Worm (Caenorhabditis elegans) whole organism, L4 larva: ENCODE measurements around the gene timp-1.

Source experiments
- F10B5.3 ChIP-seq: sonication (generic microtip); optimal IDR thresholded peaks from 2 replicates; lab custom pipeline; 2016; ENCODE audit warnings: mild to moderate bottlenecking, missing genetic modification characterization, missing compliant biosample characterization
- F26F4.8 ChIP-seq: fragments of 200-800 bp; sonication (Bioruptor generic); conservative IDR thresholded peaks from 2 replicates; pipeline ENCODE4 v1.3.6; 2022; ENCODE audit warnings: missing genetic modification characterization, missing compliant biosample characterization
- F37D6.2 ChIP-seq: sonication (generic microtip); optimal IDR thresholded peaks from 2 replicates; lab custom pipeline; 2016; ENCODE audit warnings: mild to moderate bottlenecking, missing genetic modification characterization, missing compliant biosample characterization
- R02D3.7 ChIP-seq: fragments of 150-350 bp; sonication (generic microtip); optimal IDR thresholded peaks from 3 replicates; lab custom pipeline; 2014; ENCODE audit warnings: missing biosample characterization, missing genetic modification characterization
- T20F7.1 ChIP-seq: fragments of 200-800 bp; sonication (Bioruptor generic); optimal IDR thresholded peaks from 2 replicates; lab custom pipeline; 2018; ENCODE audit warnings: mild to moderate bottlenecking, missing genetic modification characterization, missing compliant biosample characterization
- Y5F2A.4 ChIP-seq: fragments of 200-800 bp; sonication (Bioruptor generic); optimal IDR thresholded peaks from 2 replicates; lab custom pipeline; 2018; ENCODE audit warnings: mild to moderate bottlenecking, missing genetic modification characterization, missing compliant biosample characterization
- Y75B8A.6 ChIP-seq: fragments of 200-800 bp; sonication (Bioruptor generic); IDR thresholded peaks from 2 replicates; pipeline ENCODE4 v1.3.6; 2022; ENCODE audit warnings: missing genetic modification reagents, missing genetic modification characterization, missing compliant biosample characterization
- aly-2 ChIP-seq: sonication (generic microtip); optimal IDR thresholded peaks from 2 replicates; lab custom pipeline; 2018; ENCODE audit warnings: missing biosample characterization, missing genetic modification characterization
- arid-1 ChIP-seq: fragments of 200-800 bp; sonication (Bioruptor generic); conservative IDR thresholded peaks from 2 replicates; pipeline ENCODE4 v1.3.6; 2022; ENCODE audit warnings: missing genetic modification reagents, missing genetic modification characterization, missing compliant biosample characterization
- attf-4 ChIP-seq: sonication (generic microtip); optimal IDR thresholded peaks from 3 replicates; lab custom pipeline; 2017; ENCODE audit warnings: missing biosample characterization, missing genetic modification characterization
- ceh-32 ChIP-seq: sonication (generic microtip); optimal IDR thresholded peaks from 2 replicates; lab custom pipeline; 2016; ENCODE audit warnings: mild to moderate bottlenecking, missing genetic modification characterization, missing compliant biosample characterization; ENCODE audit not compliant: poor library complexity
- ceh-82 ChIP-seq: sonication (generic microtip); optimal IDR thresholded peaks from 2 replicates; lab custom pipeline; 2017; ENCODE audit warnings: missing biosample characterization, missing genetic modification characterization
- ces-1 ChIP-seq: fragments of 150-350 bp; sonication (generic microtip); optimal IDR thresholded peaks from 4 replicates; lab custom pipeline; 2014; ENCODE audit warnings: missing biosample characterization, missing genetic modification reagents, missing genetic modification characterization
- cey-2 ChIP-seq: sonication (generic microtip); optimal IDR thresholded peaks from 3 replicates; lab custom pipeline; 2017; ENCODE audit warnings: missing genetic modification characterization, mild to moderate bottlenecking, missing compliant biosample characterization, antibody characterized with exemption, borderline replicate concordance; ENCODE audit not compliant: insufficient read depth
- daf-19 ChIP-seq: fragments of 200-800 bp; sonication (Bioruptor generic); conservative IDR thresholded peaks from 2 replicates; pipeline ENCODE4 v1.3.6; 2022; ENCODE audit warnings: missing genetic modification characterization, missing compliant biosample characterization
- daf-8 ChIP-seq: fragments of 200-800 bp; sonication (Bioruptor generic); IDR thresholded peaks from 2 replicates; pipeline ENCODE4 v1.3.6; 2022; ENCODE audit warnings: missing genetic modification characterization, missing compliant biosample characterization
- dmd-6 ChIP-seq: fragments of 200-800 bp; sonication (Bioruptor generic); IDR thresholded peaks from 2 replicates; pipeline ENCODE4 v1.3.6; 2022; ENCODE audit warnings: missing genetic modification reagents, missing genetic modification characterization, missing compliant biosample characterization
- dmd-9 ChIP-seq: fragments of 200-800 bp; sonication (Bioruptor generic); IDR thresholded peaks from 2 replicates; pipeline ENCODE4 v1.3.6; 2022; ENCODE audit warnings: missing genetic modification reagents, missing genetic modification characterization, missing compliant biosample characterization
- dve-1 ChIP-seq: sonication (generic microtip); optimal IDR thresholded peaks from 2 replicates; lab custom pipeline; 2017; ENCODE audit warnings: antibody characterized with exemption, mild to moderate bottlenecking, missing genetic modification characterization, missing compliant biosample characterization; ENCODE audit not compliant: insufficient read depth
- egl-27 ChIP-seq: sonication (generic microtip); optimal IDR thresholded peaks from 3 replicates; lab custom pipeline; 2017; ENCODE audit warnings: missing biosample characterization, missing genetic modification reagents, missing genetic modification characterization
- gei-8 ChIP-seq: fragments of 200-800 bp; sonication (Bioruptor generic); optimal IDR thresholded peaks from 2 replicates; lab custom pipeline; 2018; ENCODE audit warnings: mild to moderate bottlenecking, missing genetic modification characterization, missing compliant biosample characterization
- hif-1 ChIP-seq, 2 experiments: sonication (generic microtip); optimal IDR thresholded peaks; 2 replicates each; lab custom pipeline; 2016 to 2017; ENCODE audit warnings: missing compliant biosample characterization in 2 of 2, missing genetic modification characterization in 2 of 2, missing genetic modification reagents in 2 of 2, missing genotype in 2 of 2, mild to moderate bottlenecking in 1 of 2
- hlh-30 ChIP-seq: sonication (generic microtip); optimal IDR thresholded peaks from 2 replicates; lab custom pipeline; 2017; ENCODE audit warnings: antibody characterized with exemption, mild to moderate bottlenecking, missing genetic modification characterization, missing compliant biosample characterization; ENCODE audit not compliant: insufficient read depth
- hmg-1.1 ChIP-seq: fragments of 200-800 bp; sonication (Bioruptor generic); IDR thresholded peaks from 2 replicates; pipeline ENCODE4 v1.3.6; 2022; ENCODE audit warnings: missing genetic modification reagents, missing genetic modification characterization, missing compliant biosample characterization
- madf-5 ChIP-seq, 2 experiments: fragments of 200-800 bp; sonication (Bioruptor generic); IDR thresholded peaks; 2 replicates each; pipeline ENCODE4 v1.3.6; 2022; ENCODE audit warnings: missing compliant biosample characterization in 2 of 2, missing genetic modification characterization in 2 of 2
- madf-9 ChIP-seq: fragments of 200-800 bp; sonication (Bioruptor generic); conservative IDR thresholded peaks from 2 replicates; pipeline ENCODE4 v1.3.6; 2022; ENCODE audit warnings: missing genetic modification reagents, missing genetic modification characterization, missing compliant biosample characterization
- mdl-1 ChIP-seq, 2 experiments: fragments of 150-350 bp in 1 of 2; sonication (generic microtip) in 1 of 2; optimal IDR thresholded peaks; 2 replicates each; lab custom pipeline; 2014 to 2017; ENCODE audit warnings: missing biosample characterization in 2 of 2, missing genetic modification characterization in 2 of 2
- nhr-10 ChIP-seq: fragments of 150-350 bp; optimal IDR thresholded peaks from 2 replicates; lab custom pipeline; 2014; ENCODE audit warnings: missing biosample characterization, missing genetic modification characterization
- nhr-102 ChIP-seq: sonication (generic microtip); optimal IDR thresholded peaks from 2 replicates; lab custom pipeline; 2016; ENCODE audit warnings: mild to moderate bottlenecking, missing genetic modification characterization, moderate library complexity, missing compliant biosample characterization
- nhr-11 ChIP-seq: fragments of 150-350 bp; optimal IDR thresholded peaks from 2 replicates; lab custom pipeline; 2014; ENCODE audit warnings: missing biosample characterization, missing genetic modification characterization
- nhr-111 ChIP-seq: fragments of 200-800 bp; sonication (Bioruptor generic); optimal IDR thresholded peaks from 2 replicates; lab custom pipeline; 2018; ENCODE audit warnings: mild to moderate bottlenecking, missing genetic modification characterization, missing compliant biosample characterization
- nhr-25 ChIP-seq: sonication (generic microtip); optimal IDR thresholded peaks from 2 replicates; lab custom pipeline; 2017; ENCODE audit warnings: missing genetic modification characterization, mild to moderate bottlenecking, missing compliant biosample characterization, antibody characterized with exemption, moderate library complexity, borderline replicate concordance; ENCODE audit not compliant: insufficient read depth
- nhr-41 ChIP-seq: fragments of 200-800 bp; sonication (Bioruptor generic); IDR thresholded peaks from 2 replicates; pipeline ENCODE4 v1.3.6; 2022; ENCODE audit warnings: missing genetic modification reagents, missing genetic modification characterization, missing compliant biosample characterization
- nhr-76 ChIP-seq: fragments of 150-350 bp; optimal IDR thresholded peaks from 2 replicates; lab custom pipeline; 2014; ENCODE audit warnings: missing biosample characterization, missing genetic modification characterization
- nhr-77 ChIP-seq: fragments of 150-350 bp; optimal IDR thresholded peaks from 2 replicates; lab custom pipeline; 2014; ENCODE audit warnings: missing biosample characterization, missing genetic modification characterization
- rbr-2 ChIP-seq: sonication (generic microtip); optimal IDR thresholded peaks from 2 replicates; lab custom pipeline; 2016; ENCODE audit warnings: missing genotype, missing genetic modification characterization, missing compliant biosample characterization
- sdz-12 ChIP-seq: fragments of 200-800 bp; sonication (Bioruptor generic); optimal IDR thresholded peaks from 2 replicates; lab custom pipeline; 2018; ENCODE audit warnings: mild to moderate bottlenecking, missing genetic modification characterization, missing compliant biosample characterization
- set-16 ChIP-seq: fragments of 200-800 bp; sonication (Bioruptor generic); IDR thresholded peaks from 2 replicates; pipeline ENCODE4 v1.3.6; 2022; ENCODE audit warnings: missing genetic modification reagents, missing genetic modification characterization, missing compliant biosample characterization
- skn-1 ChIP-seq: fragments of 150-350 bp; optimal IDR thresholded peaks from 2 replicates; lab custom pipeline; 2014; ENCODE audit warnings: missing biosample characterization, missing genetic modification characterization
- snpc-4 ChIP-seq: fragments of 150-350 bp; optimal IDR thresholded peaks from 2 replicates; lab custom pipeline; 2014; ENCODE audit warnings: missing biosample characterization, missing genetic modification characterization
- spr-1 ChIP-seq: sonication (generic microtip); optimal IDR thresholded peaks from 2 replicates; lab custom pipeline; 2016; ENCODE audit warnings: mild to moderate bottlenecking, missing genetic modification characterization, missing compliant biosample characterization
- spr-3 ChIP-seq: fragments of 200-800 bp; sonication (Bioruptor generic); optimal IDR thresholded peaks from 2 replicates; lab custom pipeline; 2018; ENCODE audit warnings: mild to moderate bottlenecking, missing genetic modification characterization, missing compliant biosample characterization
- unc-130 ChIP-seq: sonication (generic microtip); optimal IDR thresholded peaks from 2 replicates; lab custom pipeline; 2016; ENCODE audit warnings: missing genetic modification reagents, missing genetic modification characterization, missing compliant biosample characterization
- unc-39 ChIP-seq: sonication (generic microtip); optimal IDR thresholded peaks from 2 replicates; lab custom pipeline; 2017; ENCODE audit warnings: missing biosample characterization, missing genetic modification characterization
- vab-7 ChIP-seq: fragments of 200-800 bp; sonication (Bioruptor generic); IDR thresholded peaks from 2 replicates; pipeline ENCODE4 v1.3.6; 2022; ENCODE audit warnings: missing genetic modification reagents, missing genetic modification characterization, missing compliant biosample characterization
- zfp-2 ChIP-seq: sonication (generic microtip); optimal IDR thresholded peaks from 2 replicates; lab custom pipeline; 2016; ENCODE audit warnings: mild to moderate bottlenecking, missing genetic modification characterization, missing compliant biosample characterization
- zip-11 ChIP-seq: fragments of 200-800 bp; sonication (Bioruptor generic); IDR thresholded peaks from 2 replicates; pipeline ENCODE4 v1.3.6; 2022; ENCODE audit warnings: missing genetic modification characterization, missing compliant biosample characterization
- ztf-11 ChIP-seq: fragments of 150-350 bp; optimal IDR thresholded peaks from 2 replicates; lab custom pipeline; 2014; ENCODE audit warnings: missing biosample characterization, missing genetic modification characterization
- ztf-7 ChIP-seq: fragments of 150-350 bp; optimal IDR thresholded peaks from 2 replicates; lab custom pipeline; 2014; ENCODE audit warnings: missing biosample characterization, missing genetic modification characterization

The timp-1 gene

ce11 chrV:8247311-8248105 lies 40.5 kb downstream of the timp-1 start (continued):
- TF ChIP-seq dmd-9 (GFP tag; lab: Robert Waterston, UW) = no peak
- no peak for TF ChIP-seq unc-39
- TF ChIP-seq Y5F2A.4 = no peak
- no peak for TF ChIP-seq Y75B8A.6 (GFP tag; lab: Robert Waterston, UW)
- no peak for TF ChIP-seq daf-8 (GFP tag; lab: Robert Waterston, UW)
- TF ChIP-seq R02D3.7 = peak; percentile 16
- TF ChIP-seq sdz-12 (GFP tag; lab: Kevin White, UChicago) = no peak
- TF ChIP-seq zip-11 (GFP tag; lab: Robert Waterston, UW) = no peak
- no peak for TF ChIP-seq F37D6.2 (tag; lab: Kevin White, UChicago)
- no peak for TF ChIP-seq spr-1
- TF ChIP-seq hif-1 (tag; optimal IDR thresholded peaks at IDR 0.05; lab: Kevin White, UChicago) = no peak
- TF ChIP-seq rbr-2 = peak; percentile 56
- TF ChIP-seq ztf-7 (tag; lab: Kevin White, UChicago) = no peak
- no peak for TF ChIP-seq nhr-76 (tag; lab: Kevin White, UChicago)
- TF ChIP-seq ceh-32 (tag; lab: Kevin White, UChicago) = no peak
- peak; percentile 53 for TF ChIP-seq T20F7.1
- TF ChIP-seq F10B5.3 = peak; percentile 69
- no peak for TF ChIP-seq spr-3 (GFP tag; lab: Kevin White, UChicago)
- TF ChIP-seq snpc-4 = peak; percentile 91
- TF ChIP-seq nhr-102 (tag; lab: Kevin White, UChicago) = no peak
- TF ChIP-seq nhr-25 (tag; lab: Kevin White, UChicago) = no peak
- 0 out of 2 replicates have a peak, but pooled peaks have one; percentile 65 for TF ChIP-seq daf-19 (GFP tag; lab: Robert Waterston, UW)
- 0 out of 2 replicates have a peak, but pooled peaks have one; percentile 20 for TF ChIP-seq hmg-1.1
- TF ChIP-seq egl-27 = no peak
- TF ChIP-seq ces-1 (GFP tag; lab: Kevin White, UChicago) = no peak
- TF ChIP-seq F26F4.8 (GFP tag; lab: Robert Waterston, UW) = 0 out of 2 replicates have a peak, but pooled peaks have one; percentile 33
- no peak for TF ChIP-seq skn-1 (tag; lab: Kevin White, UChicago)
- TF ChIP-seq ztf-11 (tag; lab: Kevin White, UChicago) = no peak
- TF ChIP-seq nhr-77 (tag; lab: Kevin White, UChicago) = no peak
- TF ChIP-seq madf-5 (GFP tag; IDR thresholded peaks at IDR 0.05; lab: Robert Waterston, UW) = no peak
- TF ChIP-seq vab-7 (GFP tag; lab: Robert Waterston, UW) = 0 out of 2 replicates have a peak, but pooled peaks have one; percentile 22
- TF ChIP-seq arid-1 (GFP tag; lab: Robert Waterston, UW) = peak; percentile 36; the same call in 1 of the 2 replicates
- TF ChIP-seq dve-1 (tag; lab: Kevin White, UChicago) = peak; percentile 80
- no peak for TF ChIP-seq ceh-82 (tag; lab: Kevin White, UChicago)
- peak; percentile 54 for TF ChIP-seq nhr-111 (GFP tag; lab: Kevin White, UChicago)
- TF ChIP-seq madf-9 = no peak
- TF ChIP-seq gei-8 (GFP tag; lab: Kevin White, UChicago) = peak; percentile 37
- no peak for TF ChIP-seq set-16 (GFP tag; lab: Robert Waterston, UW)
- peak; percentile 48 for TF ChIP-seq hlh-30 (tag; lab: Kevin White, UChicago)
- no peak for TF ChIP-seq aly-2 (tag; lab: Kevin White, UChicago)
- no peak for TF ChIP-seq cey-2 (tag; lab: Kevin White, UChicago)
- TF ChIP-seq zfp-2 (tag; lab: Kevin White, UChicago) = no peak
- peak; percentile 29 for TF ChIP-seq unc-130 (GFP tag; lab: Kevin White, UChicago)
- TF ChIP-seq dmd-6 = peak; percentile 41
- TF ChIP-seq attf-4 (tag; lab: Kevin White, UChicago) = no peak
- TF ChIP-seq nhr-11 = no peak
- TF ChIP-seq mdl-1 (tag; optimal IDR thresholded peaks at IDR 0.05; lab: Kevin White, UChicago) = no peak
- TF ChIP-seq nhr-10 = no peak
- peak; percentile 46; the same call in 1 of the 2 replicates for TF ChIP-seq nhr-41 (GFP tag; lab: Robert Waterston, UW)
